Fruit fly (Drosophila melanogaster): ENCODE measurements around the gene Rph.

Rph gene

dm6 chrX:10775690-10776089, 18.2 kb upstream of the Rph start (continued):
- no peak for TF ChIP-seq CG6272 (GFP tag; IDR thresholded peaks at IDR 0.05)
- peak; percentile 44 for TF ChIP-seq CoRest (tag; optimal IDR thresholded peaks at IDR 0.05)
- TF ChIP-seq CG17328 (GFP tag; IDR thresholded peaks at IDR 0.05): peak; percentile 56
- peak; percentile 24 for TF ChIP-seq Hr3 (GFP tag; optimal IDR thresholded peaks at IDR 0.05)
- TF ChIP-seq CG16815 (GFP tag; optimal IDR thresholded peaks at IDR 0.05): no peak
- no peak for TF ChIP-seq CG13775 (GFP tag; optimal IDR thresholded peaks at IDR 0.05)
- TF ChIP-seq CG14710 (tag; optimal IDR thresholded peaks at IDR 0.05): no peak
- peak; percentile 39; the same call in 1 of the 2 replicates for TF ChIP-seq CG31441 (GFP tag; IDR thresholded peaks at IDR 0.05)
- TF ChIP-seq CG8281 (tag; optimal IDR thresholded peaks at IDR 0.05): no peak
- no peak for TF ChIP-seq NFAT (GFP tag; IDR thresholded peaks at IDR 0.05)
- TF ChIP-seq seq (GFP tag; IDR thresholded peaks at IDR 0.05): peak; percentile 59; the same call in 1 of the 2 replicates
- TF ChIP-seq Abd-B (GFP tag; optimal IDR thresholded peaks at IDR 0.05): no peak
- peak; percentile 36 for TF ChIP-seq fd96Cb (tag; optimal IDR thresholded peaks at IDR 0.05)
- TF ChIP-seq oc (tag; optimal IDR thresholded peaks at IDR 0.05): no peak
- TF ChIP-seq dimm (GFP tag; IDR thresholded peaks at IDR 0.05): no peak
- TF ChIP-seq Lpt (GFP tag; optimal IDR thresholded peaks at IDR 0.05): no peak
- TF ChIP-seq CG8089 (GFP tag; optimal IDR thresholded peaks at IDR 0.05): peak; percentile 9
- no peak for TF ChIP-seq Hr78 (GFP tag; optimal IDR thresholded peaks at IDR 0.05)
- TF ChIP-seq CG12071 (GFP tag; optimal IDR thresholded peaks at IDR 0.05): peak; percentile 47
- peak; percentile 56; the same call in 1 of the 2 replicates for TF ChIP-seq Awh (GFP tag; IDR thresholded peaks at IDR 0.05)
- peak; percentile 76 for TF ChIP-seq CG14441 (GFP tag; IDR thresholded peaks at IDR 0.05)
- TF ChIP-seq CG15269 (tag; optimal IDR thresholded peaks at IDR 0.05): peak; percentile 69
- TF ChIP-seq her (GFP tag; optimal IDR thresholded peaks at IDR 0.05): no peak
- TF ChIP-seq Rx (GFP tag; IDR thresholded peaks at IDR 0.05): peak; percentile 43
- TF ChIP-seq Six4 (GFP tag; optimal IDR thresholded peaks at IDR 0.05): peak; percentile 12
- TF ChIP-seq Adf1 (GFP tag; IDR thresholded peaks at IDR 0.05): no peak
- peak; percentile 22 for TF ChIP-seq Asciz (GFP tag; optimal IDR thresholded peaks at IDR 0.05)
- TF ChIP-seq CG17829 (tag; optimal IDR thresholded peaks at IDR 0.05): no peak
- TF ChIP-seq CG14965 (GFP tag; optimal IDR thresholded peaks at IDR 0.05; ENCODE audit: borderline replicate concordance): no peak
- no peak for TF ChIP-seq Stat92E (GFP tag; optimal IDR thresholded peaks at IDR 0.05)
- no peak for TF ChIP-seq CG6683 (GFP tag; optimal IDR thresholded peaks at IDR 0.05)
- TF ChIP-seq Atf6 (GFP tag; IDR thresholded peaks at IDR 0.05): peak; percentile 70; the same call in 1 of the 2 replicates
- TF ChIP-seq CG8478 (optimal IDR thresholded peaks at IDR 0.05): no peak
- no peak for TF ChIP-seq knrl (GFP tag; IDR thresholded peaks at IDR 0.05; ENCODE audit: partially characterized antibody)
- no peak for TF ChIP-seq Side (GFP tag; optimal IDR thresholded peaks at IDR 0.05)
- TF ChIP-seq Doc3 (GFP tag; IDR thresholded peaks at IDR 0.05; ENCODE audit: partially characterized antibody): no peak
- no peak for TF ChIP-seq YL-1 (GFP tag; optimal IDR thresholded peaks at IDR 0.05)
- peak; percentile 8 for TF ChIP-seq CG6654 (GFP tag; optimal IDR thresholded peaks at IDR 0.05)
- TF ChIP-seq CG5180 (GFP tag; optimal IDR thresholded peaks at IDR 0.05): peak; percentile 33
- TF ChIP-seq prd (optimal IDR thresholded peaks at IDR 0.05): no peak
- TF ChIP-seq prd (GFP tag; IDR thresholded peaks at IDR 0.05): peak; percentile 61; the same call in 2 of the 3 replicates
- TF ChIP-seq CG10267 (tag; optimal IDR thresholded peaks at IDR 0.05): no peak
- TF ChIP-seq stc (GFP tag; IDR thresholded peaks at IDR 0.05): peak; percentile 64; the same call in 1 of the 2 replicates
- TF ChIP-seq CG17361 (GFP tag; IDR thresholded peaks at IDR 0.05): 0 out of 3 replicates have a peak, but pooled peaks have one; percentile 18
- TF ChIP-seq aop (GFP tag; IDR thresholded peaks at IDR 0.05): no peak
- TF ChIP-seq Lhr (GFP tag; optimal IDR thresholded peaks at IDR 0.05): no peak
- TF ChIP-seq jing (GFP tag; optimal IDR thresholded peaks at IDR 0.05): no peak
- TF ChIP-seq Drgx (GFP tag; IDR thresholded peaks at IDR 0.05): peak; percentile 81

Measured in whole organism, embryonic.